Fruit fly (Drosophila melanogaster) whole organism, prepupa: ENCODE data around the gene GNBP1.

Experiments
- Blimp-1 ChIP-seq: fragments of 200-800 bp; sonication (Bioruptor generic); optimal IDR thresholded peaks from 3 replicates; lab custom pipeline; 2017; ENCODE audit warnings: missing biosample characterization, missing genetic modification characterization, mild to moderate bottlenecking, moderate library complexity, missing genetic modification reagents
- CG10669 ChIP-seq: fragments of 200-800 bp; sonication (Bioruptor generic); optimal IDR thresholded peaks from 3 replicates; lab custom pipeline; 2018; ENCODE audit warnings: missing biosample characterization, mild to moderate bottlenecking, missing genetic modification characterization, moderate library complexity
- CG11294 ChIP-seq: fragments of 200-800 bp; sonication (Bioruptor generic); IDR thresholded peaks from 2 replicates; pipeline ENCODE4 v1.3.6; 2022; ENCODE audit warnings: missing biosample characterization, missing genetic modification characterization
- CG11762 ChIP-seq: fragments of 200-800 bp; sonication (Bioruptor generic); optimal IDR thresholded peaks from 3 replicates; lab custom pipeline; 2016; ENCODE audit warnings: missing biosample characterization, missing genetic modification characterization; ENCODE audit not compliant: insufficient read depth
- CG15336 ChIP-seq: fragments of 200-800 bp; sonication (Bioruptor generic); IDR thresholded peaks from 2 replicates; pipeline ENCODE4 v1.3.6; 2022; ENCODE audit warnings: missing biosample characterization, missing genetic modification characterization
- CG1621 ChIP-seq: fragments of 200-800 bp; sonication (Bioruptor generic); optimal IDR thresholded peaks from 3 replicates; lab custom pipeline; 2018; ENCODE audit warnings: missing biosample characterization, mild to moderate bottlenecking, missing genetic modification characterization
- CG16779 ChIP-seq: fragments of 200-800 bp; sonication (Bioruptor generic); optimal IDR thresholded peaks from 3 replicates; lab custom pipeline; 2017; ENCODE audit warnings: missing biosample characterization, mild to moderate bottlenecking, missing genetic modification characterization
- CG31627 ChIP-seq: fragments of 200-800 bp; sonication (Bioruptor generic); optimal IDR thresholded peaks from 3 replicates; lab custom pipeline; 2016; ENCODE audit warnings: missing biosample characterization, missing genetic modification characterization
- CG32006 ChIP-seq: fragments of 200-800 bp; sonication (Bioruptor generic); optimal IDR thresholded peaks from 3 replicates; lab custom pipeline; 2017; ENCODE audit warnings: missing biosample characterization, mild to moderate bottlenecking, missing genetic modification characterization
- CG4318 ChIP-seq: fragments of 200-800 bp; sonication (Bioruptor generic); optimal IDR thresholded peaks from 3 replicates; lab custom pipeline; 2017; ENCODE audit warnings: missing biosample characterization, mild to moderate bottlenecking, missing genetic modification characterization
- CG6163 ChIP-seq: fragments of 200-800 bp; sonication (Bioruptor generic); IDR thresholded peaks from 3 replicates; pipeline ENCODE4 v1.3.6; 2022; ENCODE audit warnings: missing biosample characterization, missing genetic modification characterization
- CG6276 ChIP-seq: fragments of 200-800 bp; sonication (Bioruptor generic); optimal IDR thresholded peaks from 2 replicates; lab custom pipeline; 2017; ENCODE audit warnings: missing biosample characterization, mild to moderate bottlenecking, missing genetic modification characterization
- CG6808 ChIP-seq: fragments of 200-800 bp; sonication (Bioruptor generic); optimal IDR thresholded peaks from 3 replicates; lab custom pipeline; 2017; ENCODE audit warnings: missing biosample characterization, missing genetic modification characterization, mild to moderate bottlenecking, moderate library complexity, missing genetic modification reagents
- CG6854 ChIP-seq: fragments of 200-800 bp; sonication (Bioruptor generic); optimal IDR thresholded peaks from 2 replicates; lab custom pipeline; 2017; ENCODE audit warnings: missing biosample characterization, mild to moderate bottlenecking, missing genetic modification characterization
- CG8119 ChIP-seq: fragments of 200-800 bp; sonication (Bioruptor generic); IDR thresholded peaks from 3 replicates; pipeline ENCODE4 v1.3.6; 2022; ENCODE audit warnings: missing biosample characterization, missing genetic modification characterization
- CG8319 ChIP-seq: fragments of 200-800 bp; sonication (Bioruptor generic); optimal IDR thresholded peaks from 3 replicates; lab custom pipeline; 2016; ENCODE audit warnings: missing biosample characterization, missing genetic modification characterization
- Eip75B ChIP-seq: fragments of 200-800 bp; sonication (Bioruptor generic); optimal IDR thresholded peaks from 3 replicates; lab custom pipeline; 2016; ENCODE audit warnings: missing biosample characterization, missing genetic modification characterization
- Eip78C ChIP-seq: fragments of 200-800 bp; sonication (Bioruptor generic); peaks from one replicate; lab custom pipeline; 2016; ENCODE audit warnings: missing biosample characterization, missing genetic modification characterization
- Ets21C ChIP-seq: fragments of 200-800 bp; sonication (Bioruptor generic); optimal IDR thresholded peaks from 3 replicates; lab custom pipeline; 2016; ENCODE audit warnings: missing biosample characterization, missing genetic modification characterization
- Gug ChIP-seq: fragments of 200-800 bp; sonication (Bioruptor generic); IDR thresholded peaks from 2 replicates; pipeline ENCODE4 v1.3.6; 2022; ENCODE audit warnings: missing biosample characterization, missing genetic modification characterization
- Hr4 ChIP-seq: fragments of 200-800 bp; sonication (Bioruptor generic); optimal IDR thresholded peaks from 3 replicates; lab custom pipeline; 2016; ENCODE audit warnings: missing biosample characterization, missing genetic modification characterization
- Lpt ChIP-seq: fragments of 200-800 bp; sonication (Bioruptor generic); optimal IDR thresholded peaks from 3 replicates; lab custom pipeline; 2016; ENCODE audit warnings: missing biosample characterization, missing genetic modification characterization
- Smox ChIP-seq: fragments of 200-800 bp; sonication (Bioruptor generic); optimal IDR thresholded peaks from 3 replicates; lab custom pipeline; 2016; ENCODE audit warnings: missing biosample characterization, missing genetic modification characterization
- Sox102F ChIP-seq: fragments of 200-800 bp; sonication (Bioruptor generic); optimal IDR thresholded peaks from 2 replicates; lab custom pipeline; 2016; ENCODE audit warnings: missing biosample characterization, mild to moderate bottlenecking, missing genetic modification characterization
- Sox14 ChIP-seq: fragments of 200-800 bp; sonication (Bioruptor generic); optimal IDR thresholded peaks from 3 replicates; lab custom pipeline; 2016; ENCODE audit warnings: missing biosample characterization, missing genetic modification characterization
- achi ChIP-seq: fragments of 200-800 bp; sonication (Bioruptor generic); optimal IDR thresholded peaks from 3 replicates; lab custom pipeline; 2016; ENCODE audit warnings: missing biosample characterization, missing genetic modification characterization
- dac ChIP-seq: fragments of 200-800 bp; sonication (Bioruptor generic); optimal IDR thresholded peaks from 2 replicates; lab custom pipeline; 2017; ENCODE audit warnings: missing biosample characterization, mild to moderate bottlenecking, missing genetic modification characterization
- dsx ChIP-seq: fragments of 200-800 bp; optimal IDR thresholded peaks from 3 replicates; lab custom pipeline; 2019; ENCODE audit warnings: missing biosample characterization, mild to moderate bottlenecking, missing genetic modification characterization, moderate library complexity; ENCODE audit not compliant: poor library complexity, severe bottlenecking
- eg ChIP-seq: fragments of 200-800 bp; sonication (Bioruptor generic); IDR thresholded peaks from 3 replicates; pipeline ENCODE4 v1.3.6; 2022; ENCODE audit warnings: missing biosample characterization, missing genetic modification characterization
- esn ChIP-seq: fragments of 200-800 bp; sonication (Bioruptor generic); optimal IDR thresholded peaks from 2 replicates; lab custom pipeline; 2016; ENCODE audit warnings: missing biosample characterization, mild to moderate bottlenecking, missing genetic modification characterization, moderate library complexity
- fd85E ChIP-seq: fragments of 200-800 bp; sonication (Bioruptor generic); optimal IDR thresholded peaks from 3 replicates; lab custom pipeline; 2016; ENCODE audit warnings: missing biosample characterization, missing genetic modification characterization
- pdm3 ChIP-seq: fragments of 200-800 bp; sonication (Bioruptor generic); optimal IDR thresholded peaks from 3 replicates; lab custom pipeline; 2016; ENCODE audit warnings: missing biosample characterization, missing genetic modification characterization
- salr ChIP-seq, 2 experiments: fragments of 200-800 bp; sonication (Bioruptor generic); optimal IDR thresholded peaks; 3 replicates each; lab custom pipeline; 2016 to 2018; ENCODE audit warnings: missing biosample characterization in 2 of 2, missing genetic modification characterization in 2 of 2, mild to moderate bottlenecking in 1 of 2
- spab ChIP-seq: fragments of 200-800 bp; sonication (Bioruptor generic); optimal IDR thresholded peaks from 2 replicates; lab custom pipeline; 2017; ENCODE audit warnings: missing biosample characterization, mild to moderate bottlenecking, missing genetic modification characterization, missing genetic modification reagents
- ss ChIP-seq, 2 experiments: fragments of 200-800 bp; sonication (Bioruptor generic); optimal IDR thresholded peaks; 2 replicates in 1 of 2; 3 replicates in 1 of 2; lab custom pipeline; 2017 to 2018; ENCODE audit warnings: mild to moderate bottlenecking in 2 of 2, missing biosample characterization in 2 of 2, missing genetic modification characterization in 2 of 2, moderate library complexity in 1 of 2
- svp ChIP-seq: fragments of 200-800 bp; sonication (Bioruptor generic); peaks from one replicate; lab custom pipeline; 2016; ENCODE audit warnings: missing biosample characterization, missing genetic modification characterization

Gene GNBP1

DNA sequence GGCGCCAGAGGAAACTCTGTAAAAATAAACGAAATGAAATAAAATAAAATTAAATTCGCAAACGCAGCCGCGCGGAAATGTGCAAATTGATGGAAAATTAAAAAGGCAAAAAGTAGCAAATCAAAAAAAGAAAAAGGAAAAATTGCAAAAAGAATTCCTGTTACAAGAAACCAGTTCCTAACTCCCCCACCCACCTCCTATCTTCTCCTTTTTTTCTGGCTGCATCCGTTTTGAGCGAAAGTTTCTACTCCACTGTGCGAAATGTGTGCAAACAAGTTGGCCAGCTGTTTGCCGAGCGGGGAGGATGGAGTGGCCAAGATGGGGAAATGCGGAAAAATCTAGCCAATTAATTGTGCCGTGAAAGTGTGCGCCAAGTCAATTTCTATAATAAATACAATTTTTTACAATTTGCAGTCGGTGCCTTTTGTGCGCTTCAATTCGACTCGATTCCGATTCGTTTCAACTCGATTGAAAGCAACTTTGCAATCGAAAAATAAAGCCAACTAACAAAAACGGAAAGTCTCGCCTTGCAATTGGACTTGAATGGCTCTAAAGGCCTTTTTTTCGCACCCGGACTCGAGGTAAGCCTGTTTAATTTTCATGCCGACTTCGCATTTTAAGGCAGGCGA, 49.0 kb upstream of the GNBP1 start (continued):
- no peak for TF ChIP-seq CG6854 (GFP tag; lab: Kevin White, UChicago)
- TF ChIP-seq CG31627 (GFP tag; lab: Kevin White, UChicago) = no peak
- TF ChIP-seq CG11294 (GFP tag; lab: Robert Waterston, UW) = 0 out of 2 replicates have a peak, but pooled peaks have one; percentile 19
- no peak for TF ChIP-seq CG8319 (GFP tag; lab: Kevin White, UChicago)
- no peak for TF ChIP-seq Gug (GFP tag; lab: Robert Waterston, UW)
- no peak for TF ChIP-seq CG6808 (GFP tag; lab: Kevin White, UChicago)
- peak; percentile 7 for TF ChIP-seq Eip75B (GFP tag; lab: Kevin White, UChicago)
- no peak for TF ChIP-seq esn
- TF ChIP-seq Ets21C (GFP tag; lab: Kevin White, UChicago) = no peak
- TF ChIP-seq CG10669 (GFP tag; lab: Kevin White, UChicago) = no peak
- no peak for TF ChIP-seq CG4318 (GFP tag; lab: Kevin White, UChicago)
- no peak for TF ChIP-seq spab (GFP tag; lab: Kevin White, UChicago)
- TF ChIP-seq Smox (GFP tag; lab: Kevin White, UChicago) = peak; percentile 27
- TF ChIP-seq Sox14 (GFP tag; lab: Kevin White, UChicago) = no peak
- no peak for TF ChIP-seq CG1621 (tag; lab: Kevin White, UChicago)

DNA sequence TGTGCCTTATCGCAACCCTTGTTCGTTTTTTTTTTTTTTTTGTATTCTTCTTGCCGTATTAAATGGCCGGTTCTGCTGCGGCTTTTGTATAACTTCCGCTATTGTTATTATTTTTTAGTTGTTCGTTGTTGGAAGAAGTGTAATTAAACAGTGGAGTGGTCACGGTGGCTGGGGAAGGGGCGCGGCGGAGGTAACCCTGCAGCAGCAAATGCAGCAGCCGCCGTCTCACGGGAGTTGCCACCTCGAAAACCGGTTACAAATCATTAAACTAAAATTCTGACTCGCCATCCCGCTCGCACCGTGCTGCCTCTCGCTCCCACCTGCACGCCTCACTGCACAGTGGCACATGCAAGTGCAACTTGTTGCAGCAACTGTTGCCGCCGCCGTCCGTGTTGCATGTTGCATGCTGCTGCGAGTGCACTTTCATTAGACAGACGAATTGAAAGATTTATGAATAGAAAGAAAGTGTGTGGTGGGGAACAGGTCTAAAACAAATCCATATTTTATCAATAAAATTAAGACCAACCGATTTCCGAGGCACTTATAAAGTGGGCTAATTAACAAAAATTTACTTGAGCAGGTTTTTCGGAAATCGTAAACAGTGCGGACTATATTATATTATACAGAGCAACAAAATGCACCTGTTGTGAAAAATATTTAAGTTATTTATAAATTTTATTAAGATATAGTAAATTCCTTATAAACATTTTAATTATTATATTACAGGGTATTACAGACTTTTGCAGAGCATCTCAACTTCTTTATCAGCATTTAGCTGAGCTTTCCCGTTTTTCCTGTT, 47.7 kb upstream of the GNBP1 start:
- TF ChIP-seq CG1621 (tag; lab: Kevin White, UChicago) (peak; percentile 1), svp (GFP tag; lab: Kevin White, UChicago) (peak; percentile 30), CG8319 (GFP tag; lab: Kevin White, UChicago) (no peak), CG6854 (GFP tag; lab: Kevin White, UChicago) (no peak), salr (GFP tag; optimal IDR thresholded peaks at IDR 0.05; lab: Kevin White, UChicago) (peak in 1 of 2 experiments; percentile 68), Lpt (no peak), Hr4 (GFP tag; lab: Kevin White, UChicago) (peak; percentile 51), Eip78C (GFP tag; lab: Kevin White, UChicago) (peak; percentile 67), dac (GFP tag; lab: Kevin White, UChicago) (peak; percentile 26), spab (GFP tag; lab: Kevin White, UChicago) (no peak), CG6276 (GFP tag; lab: Kevin White, UChicago) (peak; percentile 74), CG32006 (GFP tag; lab: Kevin White, UChicago) (peak; percentile 82), dsx (GFP tag; lab: Kevin White, UChicago) (peak; percentile 36), CG8119 (peak; percentile 68; the same call in 2 of the 3 replicates), CG11294 (GFP tag; lab: Robert Waterston, UW) (no peak), CG6808 (GFP tag; lab: Kevin White, UChicago) (peak; percentile 15), CG15336 (GFP tag; lab: Robert Waterston, UW) (peak; percentile 26; the same call in 1 of the 2 replicates), CG6163 (GFP tag; lab: Robert Waterston, UW) (0 out of 3 replicates have a peak, but pooled peaks have one; percentile 16), pdm3 (GFP tag; lab: Kevin White, UChicago) (no peak), CG11762 (GFP tag; lab: Kevin White, UChicago) (no peak), CG4318 (GFP tag; lab: Kevin White, UChicago) (peak; percentile 51), Sox102F (no peak), Blimp-1 (GFP tag; lab: Kevin White, UChicago) (no peak), achi (no peak), ss (GFP tag; optimal IDR thresholded peaks at IDR 0.05; lab: Kevin White, UChicago) (peak; percentile 58 to 69), fd85E (no peak)

DNA sequence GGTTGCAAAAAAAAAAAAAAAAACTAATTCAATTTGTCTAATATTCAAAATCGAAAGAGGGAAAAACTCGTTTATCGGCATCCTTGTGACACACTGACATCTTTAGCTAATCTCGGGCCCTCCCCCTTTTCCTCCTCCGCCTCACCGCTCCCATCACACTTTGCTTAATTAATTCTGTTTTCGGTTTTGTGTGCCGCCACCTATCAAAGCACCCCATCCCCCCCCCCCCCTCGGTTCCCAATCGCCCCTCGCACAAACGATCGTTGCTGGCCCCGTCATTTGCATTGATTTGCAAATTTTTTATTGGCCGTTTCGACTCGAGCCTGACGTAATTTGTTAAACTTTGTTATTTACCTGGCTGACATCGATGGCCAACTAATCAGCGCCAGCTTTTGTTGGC, 47.1 kb upstream of the GNBP1 start:
- TF ChIP-seq Sox102F (no peak), CG6276 (GFP tag; lab: Kevin White, UChicago) (peak; percentile 6), CG16779 (tag; lab: Kevin White, UChicago) (no peak), CG11762 (GFP tag; lab: Kevin White, UChicago) (no peak), CG6854 (GFP tag; lab: Kevin White, UChicago) (no peak), Sox14 (GFP tag; lab: Kevin White, UChicago) (no peak), eg (0 out of 3 replicates have a peak, but pooled peaks have one; percentile 15)
